Fruit fly (Drosophila melanogaster) whole organism, wandering third instar larva: Measurements from ENCODE around the gene CG12155.
A peak's percentile ranks its signal among the peaks of the same experiment; 100 is the strongest.

Experiments
- Abd-B ChIP-seq: fragments of >200 bp; optimal IDR thresholded peaks from 2 replicates; lab custom pipeline; 2017; ENCODE audit warnings: missing biosample characterization, missing genetic modification characterization
- CrebA ChIP-seq: fragments of 200-800 bp; sonication (Bioruptor generic); optimal IDR thresholded peaks from 2 replicates; lab custom pipeline; 2016; ENCODE audit warnings: missing biosample characterization, mild to moderate bottlenecking, missing genetic modification characterization, borderline replicate concordance
- Dfd ChIP-seq: fragments of >200 bp; optimal IDR thresholded peaks from 2 replicates; lab custom pipeline; 2017; ENCODE audit warnings: missing biosample characterization, missing genetic modification characterization
- Dif ChIP-seq: fragments of 200-275, 200-300 bp; sonication (Bioruptor generic); optimal IDR thresholded peaks from 2 replicates; lab custom pipeline; 2018; ENCODE audit warnings: missing biosample characterization, missing genetic modification characterization; ENCODE audit not compliant: partially characterized antibody
- HLH106 ChIP-seq: fragments of 200-800 bp; optimal IDR thresholded peaks from 3 replicates; lab custom pipeline; 2019; ENCODE audit warnings: missing biosample characterization, mild to moderate bottlenecking, missing genetic modification characterization, moderate library complexity
- Hnf4 ChIP-seq: fragments of 200-800 bp; sonication (Bioruptor generic); optimal IDR thresholded peaks from 2 replicates; lab custom pipeline; 2016; ENCODE audit warnings: missing biosample characterization, mild to moderate bottlenecking, missing genetic modification characterization
- Sp1 ChIP-seq: fragments of 200-800 bp; sonication (Bioruptor generic); optimal IDR thresholded peaks from 3 replicates; lab custom pipeline; 2019; ENCODE audit warnings: missing biosample characterization, mild to moderate bottlenecking, missing genetic modification characterization, moderate library complexity
- Vsx2 ChIP-seq: fragments of 200-300, 225-300 bp; sonication (Bioruptor generic); optimal IDR thresholded peaks from 2 replicates; lab custom pipeline; 2018; ENCODE audit warnings: missing biosample characterization, missing genetic modification characterization; ENCODE audit not compliant: partially characterized antibody
- br ChIP-seq: fragments of 200-800 bp; sonication (Bioruptor generic); optimal IDR thresholded peaks from 2 replicates; lab custom pipeline; 2016; ENCODE audit warnings: missing biosample characterization, missing genetic modification characterization
- brk ChIP-seq: fragments of 200-800 bp; sonication (Bioruptor generic); optimal IDR thresholded peaks from 2 replicates; lab custom pipeline; 2016; ENCODE audit warnings: missing biosample characterization, mild to moderate bottlenecking, missing genetic modification characterization
- fru ChIP-seq: fragments of 200-800 bp; sonication (Bioruptor generic); optimal IDR thresholded peaks from 3 replicates; lab custom pipeline; 2016; ENCODE audit warnings: missing biosample characterization, mild to moderate bottlenecking, missing genetic modification characterization
- pan ChIP-seq: fragments of >200 bp; optimal IDR thresholded peaks from 2 replicates; lab custom pipeline; 2017
- psq ChIP-seq: fragments of 200-800 bp; sonication (Bioruptor generic); optimal IDR thresholded peaks from 3 replicates; lab custom pipeline; 2017; ENCODE audit warnings: missing biosample characterization, mild to moderate bottlenecking, missing genetic modification characterization, moderate library complexity
- usp ChIP-seq: fragments of >200 bp; optimal IDR thresholded peaks from 2 replicates; lab custom pipeline; 2017; ENCODE audit warnings: missing biosample characterization, missing genetic modification characterization

DNA sequence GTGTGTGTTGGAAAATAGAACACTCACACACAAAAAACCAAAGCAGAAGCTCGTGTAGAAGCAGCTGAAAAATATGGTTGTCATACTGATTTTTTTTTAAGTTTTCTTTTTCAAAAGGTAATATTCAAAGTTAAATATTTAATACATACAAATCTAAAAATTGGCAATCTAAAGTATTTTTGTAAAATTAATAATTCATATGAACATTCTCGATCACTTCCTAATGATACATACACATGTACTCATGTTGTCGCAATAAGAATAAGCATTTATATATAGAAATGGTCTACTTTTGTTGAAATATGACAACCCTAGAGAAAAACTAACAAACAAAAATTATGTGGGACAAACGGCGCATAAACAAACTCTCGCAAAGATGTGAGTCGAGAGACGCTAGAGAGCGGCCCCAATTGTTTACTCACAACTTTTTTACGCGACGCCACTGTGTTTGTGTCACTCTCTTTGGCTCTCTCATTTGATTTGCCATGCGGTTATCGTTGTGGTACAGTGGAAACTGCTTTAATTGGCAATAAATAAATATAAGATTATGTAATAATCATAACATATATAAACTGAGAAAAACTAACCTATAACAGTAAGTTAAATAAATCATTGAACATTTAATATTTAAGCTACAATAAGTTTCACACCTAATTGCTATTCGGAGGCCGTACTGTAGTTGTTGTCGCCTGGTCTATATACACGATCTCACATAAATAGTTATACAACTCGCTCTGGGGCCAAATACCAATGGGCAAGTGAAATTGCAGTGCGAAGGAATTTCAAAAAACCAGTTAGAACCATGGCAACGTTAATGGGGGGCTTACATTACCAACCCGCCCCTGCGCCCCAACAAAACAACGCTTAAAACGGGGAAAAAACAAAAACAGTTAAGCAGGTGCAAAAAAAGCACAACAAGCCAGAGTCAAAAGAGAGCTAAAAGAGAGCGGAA, 21.9 kb upstream of the CG12155 start:
- TF ChIP-seq usp (GFP tag; lab: Kevin White, UChicago), result no peak
- no peak for TF ChIP-seq pan
- peak; percentile 74 for TF ChIP-seq Dfd (GFP tag; lab: Kevin White, UChicago)
- peak; percentile 86 for TF ChIP-seq CrebA
- TF ChIP-seq Hnf4 (GFP tag; lab: Kevin White, UChicago), result peak; percentile 94
- TF ChIP-seq fru (GFP tag; lab: Kevin White, UChicago), result peak; percentile 97
- TF ChIP-seq br (GFP tag; lab: Kevin White, UChicago), result peak; percentile 95
- peak; percentile 99 for TF ChIP-seq Sp1
- TF ChIP-seq Vsx2, result no peak
- peak; percentile 94 for TF ChIP-seq brk (GFP tag; lab: Kevin White, UChicago)
- peak; percentile 99 for TF ChIP-seq HLH106 (tag; lab: Kevin White, UChicago)
- peak; percentile 79 for TF ChIP-seq Dif
- TF ChIP-seq psq (GFP tag; lab: Kevin White, UChicago), result peak; percentile 98
- no peak for TF ChIP-seq Abd-B
